Worm (Caenorhabditis elegans): Measurements from ENCODE around the gene C31C9.6.
A peak's percentile ranks its signal among the peaks of the same experiment; 100 is the strongest.

Gene C31C9.6

DNA sequence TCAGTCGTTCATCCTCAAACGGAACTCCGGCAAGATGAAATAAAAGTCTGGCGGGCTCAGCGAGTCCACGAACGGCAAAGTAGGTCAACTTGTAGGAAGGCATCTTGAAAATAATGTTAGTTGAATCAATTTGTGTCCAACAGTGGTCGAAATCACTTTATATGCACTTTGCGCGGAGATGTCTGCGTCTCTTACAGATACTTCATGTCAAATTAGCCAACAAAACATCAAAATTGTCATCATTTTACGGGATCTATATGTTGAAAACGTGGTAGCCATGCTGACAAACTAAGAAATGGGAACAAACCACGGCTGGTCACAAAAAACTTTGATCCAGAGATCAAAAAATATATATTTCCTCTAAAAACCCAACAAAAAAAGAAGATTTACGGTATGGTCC is 44.1 kb downstream of the C31C9.6 start, which contains the start of gene gst-12:
Gene gst-12 (minus strand): TSS at position 254 of the 400 bp plus-strand sequence.
- no peak for TF ChIP-seq nhr-129 (tag; optimal IDR thresholded peaks at IDR 0.05)
- TF ChIP-seq Y55F3AM.14 (GFP tag; optimal IDR thresholded peaks at IDR 0.05), result no peak
- peak; percentile 63 for TF ChIP-seq sma-9 (GFP tag; optimal IDR thresholded peaks at IDR 0.05)
- TF ChIP-seq sma-9 (tag; optimal IDR thresholded peaks at IDR 0.05), result no peak
- peak; percentile 61 for TF ChIP-seq nhr-21 (tag; optimal IDR thresholded peaks at IDR 0.05)

DNA sequence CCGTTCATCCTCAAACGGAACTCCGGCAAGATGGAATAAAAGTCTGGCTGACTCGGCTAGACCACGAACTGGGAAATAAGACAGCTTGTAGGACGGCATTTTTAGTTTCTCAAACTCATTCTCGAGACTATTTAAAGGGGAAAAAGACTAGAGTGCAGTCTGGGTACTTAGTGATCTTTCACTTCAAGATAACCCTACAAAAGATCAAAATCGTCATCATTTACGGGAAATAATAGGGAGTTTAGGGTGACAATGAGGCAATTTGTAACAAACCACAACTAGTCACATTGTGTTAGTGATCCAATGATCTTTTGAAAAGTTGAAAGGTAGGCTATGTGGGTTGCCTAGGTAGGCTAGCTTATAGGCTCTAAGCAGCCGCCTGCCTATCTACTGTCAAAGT is 45.9 kb downstream of the C31C9.6 start, which contains the start of gene gst-14:
Gene gst-14 (minus strand): TSS at position 101 of the 400 bp plus-strand sequence.
- TF ChIP-seq dmd-4 (tag; optimal IDR thresholded peaks at IDR 0.05), result no peak
- no peak for TF ChIP-seq unc-62 (GFP tag; optimal IDR thresholded peaks at IDR 0.05)
- no peak for TF ChIP-seq peb-1 (tag; optimal IDR thresholded peaks at IDR 0.05)
- no peak for TF ChIP-seq ceh-82 (tag; optimal IDR thresholded peaks at IDR 0.05)
- no peak for TF ChIP-seq R02D3.7 (tag; optimal IDR thresholded peaks at IDR 0.05)
- TF ChIP-seq egl-27 (tag; optimal IDR thresholded peaks at IDR 0.05), result no peak
- no peak for TF ChIP-seq ztf-4 (tag; optimal IDR thresholded peaks at IDR 0.05)
- TF ChIP-seq elt-3 (tag; optimal IDR thresholded peaks at IDR 0.05), result no peak
- no peak for TF ChIP-seq snpc-4 (tag; optimal IDR thresholded peaks at IDR 0.05)
- no peak for TF ChIP-seq gmeb-1 (tag; optimal IDR thresholded peaks at IDR 0.05)
- no peak for TF ChIP-seq unc-39 (tag; optimal IDR thresholded peaks at IDR 0.05)
- no peak for TF ChIP-seq lin-39 (tag; optimal IDR thresholded peaks at IDR 0.05)

DNA sequence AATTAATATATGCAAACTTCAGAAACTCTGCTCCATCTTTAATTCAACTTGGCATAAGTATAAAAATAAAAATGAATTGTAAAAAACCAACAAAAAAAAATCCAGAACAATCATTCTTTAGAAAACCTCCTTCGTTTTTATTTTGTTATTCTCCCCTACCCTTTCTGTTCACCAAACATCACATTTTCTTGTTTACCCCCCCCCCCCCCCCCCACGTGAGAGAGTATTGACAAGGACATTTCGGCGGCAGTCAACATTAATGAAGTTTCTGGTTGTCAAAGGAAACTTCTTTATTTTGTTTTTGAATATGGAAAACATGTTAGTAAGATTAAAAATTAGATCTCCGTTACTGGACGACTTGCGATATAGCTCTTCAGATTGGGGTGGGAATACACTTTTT is 47.4 kb downstream of the C31C9.6 start:
- TF ChIP-seq nhr-11 (tag; optimal IDR thresholded peaks at IDR 0.05) (no peak), lin-13 (GFP tag; optimal IDR thresholded peaks at IDR 0.05) (no peak), C34F6.9 (tag; optimal IDR thresholded peaks at IDR 0.05) (no peak), aly-2 (tag; optimal IDR thresholded peaks at IDR 0.05) (no peak)

- TF ChIP-seq sma-9 (GFP tag; optimal IDR thresholded peaks at IDR 0.05), result no peak
- TF ChIP-seq sma-9 (tag; optimal IDR thresholded peaks at IDR 0.05), result no peak
- no peak for TF ChIP-seq unc-55 (GFP tag; optimal IDR thresholded peaks at IDR 0.05)
- no peak for TF ChIP-seq nhr-129 (tag; optimal IDR thresholded peaks at IDR 0.05)
- TF ChIP-seq Y55F3AM.14 (GFP tag; optimal IDR thresholded peaks at IDR 0.05), result no peak
- TF ChIP-seq C34F6.9 (tag; optimal IDR thresholded peaks at IDR 0.05), result no peak
- no peak for TF ChIP-seq egl-27 (tag; optimal IDR thresholded peaks at IDR 0.05)
- TF ChIP-seq peb-1 (tag; optimal IDR thresholded peaks at IDR 0.05), result no peak
- no peak for TF ChIP-seq alr-1 (tag; optimal IDR thresholded peaks at IDR 0.05)
- no peak for TF ChIP-seq unc-62 (GFP tag; optimal IDR thresholded peaks at IDR 0.05)
- TF ChIP-seq elt-3 (tag; optimal IDR thresholded peaks at IDR 0.05), result no peak
- no peak for TF ChIP-seq elt-1 (tag; optimal IDR thresholded peaks at IDR 0.05)
- TF ChIP-seq nhr-23 (tag; optimal IDR thresholded peaks at IDR 0.05), result no peak
- TF ChIP-seq nhr-21 (tag; optimal IDR thresholded peaks at IDR 0.05), result no peak
- no peak for TF ChIP-seq mbf-1 (tag; optimal IDR thresholded peaks at IDR 0.05)
These were observed 48.8 kb downstream of the C31C9.6 start, which contains the start of gene gst-15 for ce11 chrII:13613096-13613495. gst-15 (minus strand) TSS chrII:13613196.

- no peak for TF ChIP-seq ama-1 (optimal IDR thresholded peaks at IDR 0.05)
- TF ChIP-seq lsy-2 (tag; optimal IDR thresholded peaks at IDR 0.05), result no peak
- no peak for TF ChIP-seq unc-39 (tag; optimal IDR thresholded peaks at IDR 0.05)
- TF ChIP-seq mdl-1 (tag; optimal IDR thresholded peaks at IDR 0.05), result no peak
- peak; percentile 65 for TF ChIP-seq C34F6.9 (tag; optimal IDR thresholded peaks at IDR 0.05)
- peak; percentile 0 for TF ChIP-seq unc-55 (GFP tag; optimal IDR thresholded peaks at IDR 0.05)
These were observed 50.7 kb downstream of the C31C9.6 start, which contains the start of gene gst-24 for ce11 chrII:13611186-13611585. gst-24 (minus strand) TSS chrII:13611366.

ce11 chrII:13609655-13610054 is 52.2 kb downstream of the C31C9.6 start, which contains the start of gene gst-20:
gst-20 (minus strand) TSS chrII:13609824.
- no peak for TF ChIP-seq ztf-4 (tag; optimal IDR thresholded peaks at IDR 0.05)
- TF ChIP-seq lsy-2 (tag; optimal IDR thresholded peaks at IDR 0.05), result no peak
- TF ChIP-seq crh-2 (tag; optimal IDR thresholded peaks at IDR 0.05), result peak; percentile 78
- TF ChIP-seq fos-1 (tag; optimal IDR thresholded peaks at IDR 0.05), result peak; percentile 35
- TF ChIP-seq skn-1 (tag; optimal IDR thresholded peaks at IDR 0.05), result peak; percentile 36
- no peak for TF ChIP-seq nhr-11 (tag; optimal IDR thresholded peaks at IDR 0.05)
- TF ChIP-seq lin-13 (GFP tag; optimal IDR thresholded peaks at IDR 0.05), result no peak
- TF ChIP-seq alr-1 (tag; optimal IDR thresholded peaks at IDR 0.05), result no peak
- no peak for TF ChIP-seq ceh-82 (tag; optimal IDR thresholded peaks at IDR 0.05)
- no peak for TF ChIP-seq zag-1 (tag; optimal IDR thresholded peaks at IDR 0.05)
- no peak for TF ChIP-seq nhr-77 (tag; optimal IDR thresholded peaks at IDR 0.05)
- TF ChIP-seq sem-4 (tag; optimal IDR thresholded peaks at IDR 0.05), result no peak
- no peak for TF ChIP-seq unc-62 (GFP tag; optimal IDR thresholded peaks at IDR 0.05)
- no peak for TF ChIP-seq R02D3.7 (tag; optimal IDR thresholded peaks at IDR 0.05)
- peak; percentile 62 for TF ChIP-seq blmp-1 (tag; optimal IDR thresholded peaks at IDR 0.05; ENCODE audit: insufficient read depth)
- TF ChIP-seq sma-3 (GFP tag; optimal IDR thresholded peaks at IDR 0.05), result peak; percentile 73
- no peak for TF ChIP-seq elt-3 (tag; optimal IDR thresholded peaks at IDR 0.05)
- peak; percentile 6 for TF ChIP-seq nhr-129 (tag; optimal IDR thresholded peaks at IDR 0.05)
- no peak for TF ChIP-seq ama-1 (optimal IDR thresholded peaks at IDR 0.05)
- no peak for TF ChIP-seq ZK546.5 (tag; optimal IDR thresholded peaks at IDR 0.05)
- peak; percentile 76 for TF ChIP-seq nhr-25 (tag; optimal IDR thresholded peaks at IDR 0.05)
- TF ChIP-seq ztf-11 (tag; optimal IDR thresholded peaks at IDR 0.05), result no peak
- TF ChIP-seq egl-27 (tag; optimal IDR thresholded peaks at IDR 0.05), result no peak
- TF ChIP-seq peb-1 (tag; optimal IDR thresholded peaks at IDR 0.05), result no peak
- TF ChIP-seq aly-2 (tag; optimal IDR thresholded peaks at IDR 0.05), result no peak
- TF ChIP-seq nhr-6 (tag; optimal IDR thresholded peaks at IDR 0.05), result no peak
- no peak for TF ChIP-seq unc-39 (tag; optimal IDR thresholded peaks at IDR 0.05)
- no peak for TF ChIP-seq nhr-237 (tag; optimal IDR thresholded peaks at IDR 0.05)

Measured in whole organism, L2 larva.